Worm (Caenorhabditis elegans) whole organism, L4/young adult: Measurements from ENCODE around the gene rml-4.

Experiments used
- W03F9.2 ChIP-seq: fragments of 150-350 bp; optimal IDR thresholded peaks from 2 replicates; lab custom pipeline; 2014; ENCODE audit warnings: missing biosample characterization, missing genetic modification characterization
- dao-5 ChIP-seq: sonication (generic microtip); optimal IDR thresholded peaks from 2 replicates; lab custom pipeline; 2016; ENCODE audit warnings: missing genotype, missing genetic modification characterization, moderate library complexity, missing compliant biosample characterization
- him-1 ChIP-seq: sonication (generic microtip); optimal IDR thresholded peaks from 2 replicates; lab custom pipeline; 2016; ENCODE audit warnings: missing genotype, missing genetic modification reagents, missing genetic modification characterization, missing compliant biosample characterization

ce11 chrII:4256541-4257001, 38.3 kb upstream of the rml-4 start, which contains the start of gene C16A11.7:
- TF ChIP-seq W03F9.2 (no peak), him-1 (no peak), dao-5 (no peak)
